Fruit fly (Drosophila melanogaster) whole organism, embryonic: Measurements from ENCODE around the gene CG1998.

ENCODE experiments used
- Ada2b ChIP-seq: fragments of 200-800 bp; sonication (Bioruptor generic); IDR thresholded peaks from 2 replicates; pipeline ENCODE4 v1.3.6; 2022; ENCODE audit warnings: missing biosample characterization, missing genetic modification characterization
- BEAF-32 ChIP-seq: fragments of 200-800 bp; sonication (Bioruptor generic); optimal IDR thresholded peaks from 3 replicates; lab custom pipeline; 2017; ENCODE audit warnings: missing biosample characterization, missing genetic modification characterization, mild to moderate bottlenecking, moderate library complexity, missing genetic modification reagents
- Bgb ChIP-seq: fragments of 200-800 bp; sonication (Bioruptor generic); IDR thresholded peaks from 2 replicates; pipeline ENCODE4 v1.3.6; 2022; ENCODE audit warnings: missing biosample characterization, missing genetic modification characterization; ENCODE audit not compliant: partially characterized antibody
- Blimp-1 ChIP-seq: fragments of 200-800 bp; sonication (Bioruptor generic); optimal IDR thresholded peaks from 3 replicates; lab custom pipeline; 2018; ENCODE audit warnings: missing biosample characterization, missing genetic modification characterization, mild to moderate bottlenecking, moderate library complexity, missing genetic modification reagents
- CG10431 ChIP-seq: fragments of 200-800 bp; sonication (Bioruptor generic); optimal IDR thresholded peaks from 3 replicates; lab custom pipeline; 2018; ENCODE audit warnings: missing biosample characterization, mild to moderate bottlenecking, missing genetic modification characterization
- CG11504 ChIP-seq: fragments of 200-800 bp; sonication (Bioruptor generic); optimal IDR thresholded peaks from 3 replicates; lab custom pipeline; 2019; ENCODE audit warnings: missing biosample characterization, mild to moderate bottlenecking, missing genetic modification characterization, moderate library complexity
- CG11695 ChIP-seq: fragments of 200-800 bp; sonication (Bioruptor generic); IDR thresholded peaks from 3 replicates; pipeline ENCODE4 v1.3.6; 2022; ENCODE audit warnings: missing biosample characterization, missing genetic modification characterization
- CG13624 ChIP-seq: fragments of 200-800 bp; sonication (Bioruptor generic); optimal IDR thresholded peaks from 2 replicates; lab custom pipeline; 2016; ENCODE audit warnings: missing biosample characterization, missing genetic modification characterization
- CG14050 ChIP-seq: fragments of 200-800 bp; sonication (Bioruptor generic); IDR thresholded peaks from 3 replicates; pipeline ENCODE4 v1.3.6; 2022; ENCODE audit warnings: missing biosample characterization, missing genetic modification characterization
- CG16813 ChIP-seq: fragments of 200-800 bp; sonication (Bioruptor generic); IDR thresholded peaks from 3 replicates; pipeline ENCODE4 v1.3.6; 2022; ENCODE audit warnings: missing biosample characterization, missing genetic modification characterization; ENCODE audit not compliant: partially characterized antibody
- CG33557 ChIP-seq: fragments of 200-800 bp; sonication (Bioruptor generic); optimal IDR thresholded peaks from 2 replicates; lab custom pipeline; 2019; ENCODE audit warnings: missing biosample characterization, mild to moderate bottlenecking, missing genetic modification characterization, moderate library complexity
- CG4282 ChIP-seq: fragments of 200-800 bp; sonication (Bioruptor generic); optimal IDR thresholded peaks from 2 replicates; lab custom pipeline; 2016; ENCODE audit warnings: missing biosample characterization, missing genetic modification characterization
- CG5953 ChIP-seq: fragments of 200-800 bp; sonication (Bioruptor generic); IDR thresholded peaks from 2 replicates; pipeline ENCODE4 v1.3.6; 2022; ENCODE audit warnings: missing biosample characterization, missing genetic modification characterization
- CG6765 ChIP-seq: fragments of 200-800 bp; sonication (Bioruptor generic); optimal IDR thresholded peaks from 3 replicates; lab custom pipeline; 2017; ENCODE audit warnings: missing biosample characterization, mild to moderate bottlenecking, missing genetic modification characterization
- CG6854 ChIP-seq: fragments of 200-800 bp; sonication (Bioruptor generic); optimal IDR thresholded peaks from 3 replicates; lab custom pipeline; 2017; ENCODE audit warnings: missing biosample characterization, mild to moderate bottlenecking, missing genetic modification characterization
- CG7357 ChIP-seq: fragments of 200-800 bp; sonication (Bioruptor generic); IDR thresholded peaks from 3 replicates; pipeline ENCODE4 v1.3.6; 2022; ENCODE audit warnings: missing biosample characterization, missing genetic modification characterization
- CG8089 ChIP-seq: fragments of 200-800 bp; sonication (Bioruptor generic); optimal IDR thresholded peaks from 3 replicates; lab custom pipeline; 2016; ENCODE audit warnings: missing biosample characterization, missing genetic modification characterization
- CG8478 ChIP-seq: fragments of >200 bp; optimal IDR thresholded peaks from 2 replicates; lab custom pipeline; 2018
- CG8944 ChIP-seq: fragments of 200-800 bp; sonication (Bioruptor generic); optimal IDR thresholded peaks from 3 replicates; lab custom pipeline; 2016; ENCODE audit warnings: missing biosample characterization, missing genetic modification characterization
- CkIIα-i1 ChIP-seq: fragments of 200-800 bp; sonication (Bioruptor generic); IDR thresholded peaks from 2 replicates; pipeline ENCODE4 v1.3.6; 2022; ENCODE audit warnings: missing biosample characterization, missing genetic modification characterization
- Dip2 ChIP-seq: fragments of 200-800 bp; sonication (Bioruptor generic); IDR thresholded peaks from 2 replicates; pipeline ENCODE4 v1.3.6; 2022; ENCODE audit warnings: missing biosample characterization, missing genetic modification characterization
- E2f1 ChIP-seq: fragments of 200-800 bp; sonication (Bioruptor generic); IDR thresholded peaks from 2 replicates; pipeline ENCODE4 v1.3.6; 2022; ENCODE audit warnings: missing biosample characterization, missing genetic modification characterization
- Fer3 ChIP-seq: fragments of 200-800 bp; sonication (Bioruptor generic); optimal IDR thresholded peaks from 2 replicates; lab custom pipeline; 2018; ENCODE audit warnings: missing biosample characterization, mild to moderate bottlenecking, missing genetic modification characterization, moderate library complexity
- GATAe ChIP-seq: fragments of 200-800 bp; sonication (Bioruptor generic); conservative IDR thresholded peaks from 2 replicates; pipeline ENCODE4 v1.3.6; 2022; ENCODE audit warnings: missing biosample characterization, missing genetic modification characterization
- Jarid2 ChIP-seq: fragments of 200-800 bp; sonication (Bioruptor generic); optimal IDR thresholded peaks from 3 replicates; lab custom pipeline; 2017; ENCODE audit warnings: mild to moderate bottlenecking, missing biosample characterization, missing genetic modification reagents, missing genetic modification characterization
- MBD-R2 ChIP-seq: fragments of 200-800 bp; sonication (Bioruptor generic); IDR thresholded peaks from 2 replicates; pipeline ENCODE4 v1.3.6; 2022; ENCODE audit warnings: missing biosample characterization, missing genetic modification characterization
- MTF-1 ChIP-seq: fragments of 200-800 bp; sonication (Bioruptor generic); optimal IDR thresholded peaks from 2 replicates; lab custom pipeline; 2018; ENCODE audit warnings: missing biosample characterization, mild to moderate bottlenecking, missing genetic modification characterization, borderline replicate concordance
- Mrtf ChIP-seq: fragments of 200-800 bp; sonication (Bioruptor generic); IDR thresholded peaks from 3 replicates; pipeline ENCODE4 v1.3.6; 2022; ENCODE audit warnings: missing biosample characterization, missing genetic modification characterization
- Sry-β ChIP-seq: fragments of 200-800 bp; sonication (Bioruptor generic); optimal IDR thresholded peaks from 2 replicates; lab custom pipeline; 2018; ENCODE audit warnings: missing biosample characterization, mild to moderate bottlenecking, missing genetic modification characterization, moderate library complexity
- Ssrp ChIP-seq: fragments of 200-800 bp; sonication (Bioruptor generic); optimal IDR thresholded peaks from 2 replicates; lab custom pipeline; 2018; ENCODE audit warnings: missing biosample characterization, mild to moderate bottlenecking, missing genetic modification characterization, moderate library complexity
- Vsx1 ChIP-seq: fragments of 200-800 bp; sonication (Bioruptor generic); optimal IDR thresholded peaks from 2 replicates; lab custom pipeline; 2017; ENCODE audit warnings: missing biosample characterization, mild to moderate bottlenecking, missing genetic modification characterization, missing genetic modification reagents
- al ChIP-seq: fragments of 200-800 bp; sonication (Bioruptor generic); IDR thresholded peaks from 2 replicates; pipeline ENCODE4 v1.3.6; 2022; ENCODE audit warnings: missing biosample characterization, missing genetic modification characterization
- aop ChIP-seq: fragments of 200-800 bp; sonication (Bioruptor generic); IDR thresholded peaks from 2 replicates; pipeline ENCODE4 v1.3.6; 2022; ENCODE audit warnings: missing biosample characterization, missing genetic modification characterization
- bowl ChIP-seq: fragments of 200-800 bp; sonication (Bioruptor generic); IDR thresholded peaks from 2 replicates; pipeline ENCODE4 v1.3.6; 2022; ENCODE audit warnings: missing biosample characterization, missing genetic modification characterization
- crp ChIP-seq, 2 experiments: fragments of 200-800 bp; sonication (Bioruptor generic); optimal IDR thresholded peaks; 2 replicates in 1 of 2; 3 replicates in 1 of 2; lab custom pipeline; 2017; ENCODE audit warnings: missing biosample characterization in 2 of 2, missing genetic modification characterization in 2 of 2, mild to moderate bottlenecking in 1 of 2, moderate library complexity in 1 of 2
- cwo ChIP-seq: fragments of 200-800 bp; sonication (Bioruptor generic); optimal IDR thresholded peaks from 3 replicates; lab custom pipeline; 2017; ENCODE audit warnings: missing biosample characterization, missing genetic modification characterization, mild to moderate bottlenecking, moderate library complexity, missing genetic modification reagents
- ems ChIP-seq: fragments of 200-800 bp; sonication (Bioruptor generic); optimal IDR thresholded peaks from 3 replicates; lab custom pipeline; 2016; ENCODE audit warnings: missing biosample characterization, missing genetic modification characterization
- gem ChIP-seq: fragments of 200-800 bp; sonication (Bioruptor generic); optimal IDR thresholded peaks from 2 replicates; lab custom pipeline; 2019; ENCODE audit warnings: missing biosample characterization, mild to moderate bottlenecking, missing genetic modification characterization, moderate library complexity
- kay ChIP-seq: fragments of 200-800 bp; sonication (Bioruptor generic); optimal IDR thresholded peaks from 2 replicates; lab custom pipeline; 2016; ENCODE audit warnings: missing biosample characterization, missing genetic modification characterization
- pb ChIP-seq: fragments of 200-800 bp; sonication (Bioruptor generic); optimal IDR thresholded peaks from 3 replicates; lab custom pipeline; 2016; ENCODE audit warnings: missing biosample characterization, missing genetic modification characterization
- pho ChIP-seq: fragments of 200-800 bp; sonication (Bioruptor generic); optimal IDR thresholded peaks from 2 replicates; lab custom pipeline; 2016; ENCODE audit warnings: missing biosample characterization, missing genetic modification characterization
- pzg ChIP-seq: fragments of 200-800 bp; sonication (Bioruptor generic); optimal IDR thresholded peaks from 3 replicates; lab custom pipeline; 2018; ENCODE audit warnings: missing biosample characterization, mild to moderate bottlenecking, missing genetic modification characterization, moderate library complexity
- ranshi ChIP-seq: fragments of 200-800 bp; sonication (Bioruptor generic); IDR thresholded peaks from 2 replicates; pipeline ENCODE4 v1.3.6; 2022; ENCODE audit warnings: missing biosample characterization, missing genetic modification characterization
- repo ChIP-seq: fragments of 200-800 bp; sonication (Bioruptor generic); optimal IDR thresholded peaks from 2 replicates; lab custom pipeline; 2016; ENCODE audit warnings: missing biosample characterization, missing genetic modification characterization
- rib ChIP-seq: fragments of 200-800 bp; sonication (Bioruptor generic); IDR thresholded peaks from 2 replicates; pipeline ENCODE4 v1.3.6; 2022; ENCODE audit warnings: missing biosample characterization, missing genetic modification characterization
- sisA ChIP-seq: fragments of 200-800 bp; sonication (Bioruptor generic); IDR thresholded peaks from 2 replicates; pipeline ENCODE4 v1.3.6; 2022; ENCODE audit warnings: missing biosample characterization, missing genetic modification characterization
- slp2 ChIP-seq: fragments of 200-800 bp; sonication (Bioruptor generic); optimal IDR thresholded peaks from 2 replicates; lab custom pipeline; 2016; ENCODE audit warnings: missing biosample characterization, missing genetic modification characterization
- sr ChIP-seq: fragments of 200-800 bp; sonication (Bioruptor generic); IDR thresholded peaks from 3 replicates; pipeline ENCODE4 v1.3.6; 2022; ENCODE audit warnings: missing biosample characterization, missing genetic modification characterization
- tap ChIP-seq: fragments of 200-800 bp; optimal IDR thresholded peaks from 3 replicates; lab custom pipeline; 2019; ENCODE audit warnings: missing biosample characterization, mild to moderate bottlenecking, missing genetic modification characterization, moderate library complexity
- tgo ChIP-seq: fragments of 200-800 bp; sonication (Bioruptor generic); IDR thresholded peaks from 3 replicates; pipeline ENCODE4 v1.3.6; 2022; ENCODE audit warnings: missing biosample characterization, missing genetic modification characterization
- trh ChIP-seq: fragments of 200-800 bp; sonication (Bioruptor generic); optimal IDR thresholded peaks from 2 replicates; lab custom pipeline; 2016; ENCODE audit warnings: missing biosample characterization, missing genetic modification characterization
- vfl ChIP-seq: fragments of 200-800 bp; sonication (Bioruptor generic); optimal IDR thresholded peaks from 2 replicates; lab custom pipeline; 2016; ENCODE audit warnings: missing biosample characterization, missing genetic modification characterization

Gene CG1998

DNA sequence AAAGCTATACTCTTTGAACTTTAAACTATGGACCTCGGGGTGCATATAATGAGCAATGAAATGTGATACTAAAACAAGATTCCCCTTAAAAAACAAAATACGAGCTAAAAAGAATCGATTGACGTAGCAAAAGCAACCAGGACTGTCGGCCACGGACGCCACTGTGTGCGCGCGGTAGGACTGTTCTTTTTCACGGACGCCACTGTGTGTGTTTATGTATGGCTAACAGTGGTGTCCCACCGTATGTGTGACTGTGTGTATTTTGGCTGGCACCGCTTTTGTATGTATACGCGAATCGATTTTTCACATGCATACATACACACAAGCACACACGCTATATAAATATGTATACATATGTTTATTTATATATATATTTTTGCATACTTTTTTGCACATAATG is 29.1 kb downstream of the CG1998 start:
- TF ChIP-seq pzg (GFP tag; lab: Kevin White, UChicago) (peak; percentile 14), al (GFP tag; lab: Robert Waterston, UW) (peak; percentile 43), GATAe (GFP tag; lab: Robert Waterston, UW) (no peak), ems (GFP tag; lab: Kevin White, UChicago) (peak; percentile 38), rib (GFP tag; lab: Robert Waterston, UW) (peak; percentile 90), CG8478 (lab: Kevin White, UChicago) (no peak), E2f1 (GFP tag; lab: Robert Waterston, UW) (peak; percentile 51), Blimp-1 (peak; percentile 20), MBD-R2 (GFP tag; lab: Robert Waterston, UW) (peak; percentile 70), repo (GFP tag; lab: Kevin White, UChicago) (no peak), CG13624 (GFP tag; lab: Kevin White, UChicago) (peak; percentile 70), pho (GFP tag; lab: Kevin White, UChicago) (peak; percentile 62), CG4282 (GFP tag; lab: Kevin White, UChicago) (no peak), Fer3 (tag; lab: Kevin White, UChicago) (peak; percentile 32), tgo (GFP tag; lab: Robert Waterston, UW) (no peak), CG11504 (tag; lab: Kevin White, UChicago) (no peak), trh (GFP tag; lab: Kevin White, UChicago) (no peak), gem (tag; lab: Kevin White, UChicago) (peak; percentile 47), CG8089 (GFP tag; lab: Kevin White, UChicago) (peak; percentile 12), MTF-1 (GFP tag; lab: Kevin White, UChicago) (peak; percentile 44), CG14050 (GFP tag; lab: Robert Waterston, UW) (peak; percentile 40; the same call in 1 of the 3 replicates), CG6765 (GFP tag; lab: Kevin White, UChicago) (peak; percentile 50), Dip2 (GFP tag; lab: Robert Waterston, UW) (no peak), CG11695 (GFP tag; lab: Robert Waterston, UW) (peak; percentile 59), cwo (GFP tag; lab: Kevin White, UChicago) (peak; percentile 40), Ada2b (GFP tag; lab: Robert Waterston, UW) (no peak), slp2 (GFP tag; lab: Kevin White, UChicago) (peak; percentile 35), ranshi (GFP tag; lab: Robert Waterston, UW) (0 out of 2 replicates have a peak, but pooled peaks have one; percentile 29), CG6854 (GFP tag; lab: Kevin White, UChicago) (no peak), Jarid2 (GFP tag; lab: Kevin White, UChicago) (no peak), Vsx1 (no peak), crp (GFP tag; optimal IDR thresholded peaks at IDR 0.05; lab: Kevin White, UChicago) (no peak), CG5953 (GFP tag; lab: Robert Waterston, UW) (peak; percentile 54), Bgb (GFP tag; lab: Robert Waterston, UW) (peak; percentile 41; the same call in 1 of the 2 replicates), Sry-β (no peak), CG7357 (no peak), CG8944 (GFP tag; lab: Kevin White, UChicago) (peak; percentile 33), sr (GFP tag; lab: Robert Waterston, UW) (no peak), vfl (GFP tag; lab: Kevin White, UChicago) (peak; percentile 43), kay (GFP tag; lab: Kevin White, UChicago) (peak; percentile 42), Ssrp (tag; lab: Kevin White, UChicago) (no peak), aop (GFP tag; lab: Robert Waterston, UW) (no peak), BEAF-32 (GFP tag; lab: Kevin White, UChicago) (no peak), sisA (GFP tag; lab: Robert Waterston, UW) (peak; percentile 66), bowl (no peak), pb (GFP tag; lab: Kevin White, UChicago) (peak; percentile 37), CG16813 (no peak), CG10431 (GFP tag; lab: Kevin White, UChicago) (no peak), CG33557 (GFP tag; lab: Kevin White, UChicago) (peak; percentile 22), CkIIα-i1 (no peak), Mrtf (GFP tag; lab: Robert Waterston, UW) (no peak), tap (tag; lab: Kevin White, UChicago) (no peak)
